Worm (Caenorhabditis elegans): Measurements from ENCODE around the gene C28H8.2.

ce11 chrIII:5898631-5899030 is 21.5 kb upstream of the C28H8.2 start:
- TF ChIP-seq ztf-23 (GFP tag; IDR thresholded peaks at IDR 0.05) (no peak), tab-1 (GFP tag; IDR thresholded peaks at IDR 0.05) (no peak), ztf-29 (GFP tag; IDR thresholded peaks at IDR 0.05) (no peak)
